Worm (Caenorhabditis elegans): Measurements from ENCODE around the gene nhr-71.

ce11 chrX:13726285-13726684, 20.8 kb upstream of the nhr-71 start:
- TF ChIP-seq F49E8.2 (tag; optimal IDR thresholded peaks at IDR 0.05; ENCODE audit: insufficient read depth) = no peak
- TF ChIP-seq ztf-25 (GFP tag; IDR thresholded peaks at IDR 0.05) = no peak
- no peak for TF ChIP-seq ceh-79 (tag; optimal IDR thresholded peaks at IDR 0.05)
- no peak for TF ChIP-seq ama-1 (optimal IDR thresholded peaks at IDR 0.05)
- TF ChIP-seq ama-1 (GFP tag; optimal IDR thresholded peaks at IDR 0.05) = no peak
- no peak for TF ChIP-seq ztf-26 (tag; optimal IDR thresholded peaks at IDR 0.05)
- TF ChIP-seq zfh-2 (GFP tag; conservative IDR thresholded peaks at IDR 0.05) = no peak
- no peak for TF ChIP-seq unc-62 (GFP tag; optimal IDR thresholded peaks at IDR 0.05)
- no peak for TF ChIP-seq sea-2 (GFP tag; IDR thresholded peaks at IDR 0.05)

Measured in whole organism, young adult.